Worm (Caenorhabditis elegans) whole organism, L1 larva: ENCODE measurements around the gene sqv-6.

Experiments used
- aha-1 ChIP-seq: fragments of 150-350 bp; optimal IDR thresholded peaks from 2 replicates; lab custom pipeline; 2014; ENCODE audit warnings: missing biosample characterization, missing genetic modification characterization
- efl-1 ChIP-seq, 4 experiments: fragments of 150-350 bp; optimal IDR thresholded peaks in 3 of 4; peaks in 1 of 4; 1 replicate in 1 of 4; 2 replicates in 3 of 4; lab custom pipeline; 2014; ENCODE audit warnings: missing biosample characterization in 2 of 4, missing genetic modification characterization in 2 of 4, missing genetic modification reagents in 2 of 4
- egl-13 ChIP-seq: sonication (generic microtip); optimal IDR thresholded peaks from 2 replicates; lab custom pipeline; 2016; ENCODE audit warnings: missing genotype, missing genetic modification reagents, missing genetic modification characterization, missing compliant biosample characterization
- pqm-1 ChIP-seq: sonication (generic microtip); optimal IDR thresholded peaks from 3 replicates; lab custom pipeline; 2017; ENCODE audit warnings: missing biosample characterization, missing genetic modification characterization

- TF ChIP-seq egl-13 (tag; lab: Kevin White, UChicago): no peak
- TF ChIP-seq aha-1 (tag; lab: Kevin White, UChicago): no peak
- TF ChIP-seq pqm-1: no peak
- TF ChIP-seq efl-1 (optimal IDR thresholded peaks at IDR 0.05; lab: Kevin White, UChicago): no peak
- no peak for TF ChIP-seq efl-1 (GFP tag; optimal IDR thresholded peaks at IDR 0.05 in 1 of 2; lab: Kevin White, UChicago)
Observed at ce11 chrV:1013637-1014036, 49.0 kb upstream of the sqv-6 start.
